Fruit fly (Drosophila melanogaster): Measurements from ENCODE around the gene CG13060.

- TF ChIP-seq psq (GFP tag; optimal IDR thresholded peaks at IDR 0.05) (no peak), pan (optimal IDR thresholded peaks at IDR 0.05) (no peak), OdsH (GFP tag; optimal IDR thresholded peaks at IDR 0.05) (no peak), woc (GFP tag; optimal IDR thresholded peaks at IDR 0.05) (no peak), GATAd (GFP tag; optimal IDR thresholded peaks at IDR 0.05) (no peak), rgr (GFP tag; optimal IDR thresholded peaks at IDR 0.05) (no peak), dsf (GFP tag; optimal IDR thresholded peaks at IDR 0.05; ENCODE audit: borderline replicate concordance) (no peak), usp (GFP tag; optimal IDR thresholded peaks at IDR 0.05) (no peak), CG32264 (GFP tag; optimal IDR thresholded peaks at IDR 0.05) (no peak), Jra (GFP tag; optimal IDR thresholded peaks at IDR 0.05) (no peak)
Measured at dm6 chr3L:16359219-16359748, 39.6 kb downstream of the CG13060 start, which contains the start of gene ringer.

All from whole organism, wandering third instar larva.